Fruit fly (Drosophila melanogaster) whole organism, embryonic: ENCODE measurements around the gene CLS.

Source experiments
- B-H2 ChIP-seq: fragments of 200-800 bp; sonication (Bioruptor generic); optimal IDR thresholded peaks from 2 replicates; lab custom pipeline; 2018; ENCODE audit warnings: missing biosample characterization, mild to moderate bottlenecking, missing genetic modification characterization
- CG12236 ChIP-seq: fragments of 200-800 bp; sonication (Bioruptor generic); optimal IDR thresholded peaks from 2 replicates; lab custom pipeline; 2016; ENCODE audit warnings: missing biosample characterization, missing genetic modification characterization
- CG13624 ChIP-seq: fragments of 200-800 bp; sonication (Bioruptor generic); optimal IDR thresholded peaks from 2 replicates; lab custom pipeline; 2016; ENCODE audit warnings: missing biosample characterization, missing genetic modification characterization
- CG15514 ChIP-seq: fragments of 200-800 bp; sonication (Bioruptor generic); optimal IDR thresholded peaks from 3 replicates; lab custom pipeline; 2017; ENCODE audit warnings: missing biosample characterization, missing genetic modification characterization, mild to moderate bottlenecking, moderate library complexity, missing genetic modification reagents
- CG1603 ChIP-seq: fragments of 200-800 bp; sonication (Bioruptor generic); optimal IDR thresholded peaks from 2 replicates; lab custom pipeline; 2019; ENCODE audit warnings: missing biosample characterization, mild to moderate bottlenecking, missing genetic modification characterization, moderate library complexity
- CG17568 ChIP-seq: fragments of 200-800 bp; sonication (Bioruptor generic); optimal IDR thresholded peaks from 2 replicates; lab custom pipeline; 2018; ENCODE audit warnings: missing biosample characterization, mild to moderate bottlenecking, missing genetic modification characterization, moderate library complexity
- CG17912 ChIP-seq: fragments of 200-800 bp; sonication (Bioruptor generic); optimal IDR thresholded peaks from 2 replicates; lab custom pipeline; 2018; ENCODE audit warnings: missing biosample characterization, mild to moderate bottlenecking, missing genetic modification characterization
- CG18619 ChIP-seq: fragments of 200-800 bp; sonication (Bioruptor generic); optimal IDR thresholded peaks from 3 replicates; lab custom pipeline; 2017; ENCODE audit warnings: missing biosample characterization, mild to moderate bottlenecking, missing genetic modification characterization
- CG34224 ChIP-seq: fragments of 200-800 bp; sonication (Bioruptor generic); IDR thresholded peaks from 3 replicates; pipeline ENCODE4 v1.3.6; 2022; ENCODE audit warnings: missing biosample characterization, missing genetic modification characterization; ENCODE audit not compliant: partially characterized antibody
- CG3838 ChIP-seq: fragments of 200-800 bp; sonication (Bioruptor generic); optimal IDR thresholded peaks from 3 replicates; lab custom pipeline; 2016; ENCODE audit warnings: missing biosample characterization, missing genetic modification characterization
- CG5245 ChIP-seq: fragments of 200-800 bp; sonication (Bioruptor generic); optimal IDR thresholded peaks from 3 replicates; lab custom pipeline; 2016; ENCODE audit warnings: missing biosample characterization, missing genetic modification characterization
- CG5953 ChIP-seq: fragments of 200-800 bp; sonication (Bioruptor generic); IDR thresholded peaks from 2 replicates; pipeline ENCODE4 v1.3.6; 2022; ENCODE audit warnings: missing biosample characterization, missing genetic modification characterization
- CG7271 ChIP-seq: fragments of 200-800 bp; sonication (Bioruptor generic); optimal IDR thresholded peaks from 2 replicates; lab custom pipeline; 2018; ENCODE audit warnings: missing biosample characterization, mild to moderate bottlenecking, missing genetic modification characterization, moderate library complexity
- CG7357 ChIP-seq: fragments of 200-800 bp; sonication (Bioruptor generic); IDR thresholded peaks from 3 replicates; pipeline ENCODE4 v1.3.6; 2022; ENCODE audit warnings: missing biosample characterization, missing genetic modification characterization
- CG7745 ChIP-seq: fragments of 200-800 bp; sonication (Bioruptor generic); optimal IDR thresholded peaks from 2 replicates; lab custom pipeline; 2018; ENCODE audit warnings: missing biosample characterization, mild to moderate bottlenecking, missing genetic modification characterization, moderate library complexity
- CG8281 ChIP-seq: fragments of 200-800 bp; sonication (Bioruptor generic); optimal IDR thresholded peaks from 2 replicates; lab custom pipeline; 2018; ENCODE audit warnings: missing biosample characterization, mild to moderate bottlenecking, missing genetic modification characterization, moderate library complexity
- CG8290 ChIP-seq, 3 experiments: fragments of 200-800 bp; sonication (Bioruptor generic); optimal IDR thresholded peaks; 2 replicates each; lab custom pipeline; 2016 to 2019; ENCODE audit warnings: missing biosample characterization in 3 of 3, missing genetic modification characterization in 3 of 3, mild to moderate bottlenecking in 2 of 3, moderate library complexity in 1 of 3
- CG9609 ChIP-seq: fragments of 200-800 bp; sonication (Bioruptor generic); optimal IDR thresholded peaks from 3 replicates; lab custom pipeline; 2016; ENCODE audit warnings: missing biosample characterization, missing genetic modification characterization
- D19A ChIP-seq: fragments of 200-800 bp; optimal IDR thresholded peaks from 3 replicates; lab custom pipeline; 2019; ENCODE audit warnings: missing biosample characterization, mild to moderate bottlenecking, missing genetic modification characterization, moderate library complexity
- Dip3 ChIP-seq: fragments of 200-800 bp; sonication (Bioruptor generic); optimal IDR thresholded peaks from 3 replicates; lab custom pipeline; 2016; ENCODE audit warnings: missing biosample characterization, missing genetic modification characterization
- Dp ChIP-seq: fragments of 200-800 bp; sonication (Bioruptor generic); optimal IDR thresholded peaks from 2 replicates; lab custom pipeline; 2018; ENCODE audit warnings: missing biosample characterization, mild to moderate bottlenecking, missing genetic modification characterization, moderate library complexity
- Elba2 ChIP-seq: fragments of 200-800 bp; sonication (Bioruptor generic); optimal IDR thresholded peaks from 3 replicates; lab custom pipeline; 2016; ENCODE audit warnings: missing biosample characterization, missing genetic modification characterization
- Fer1 ChIP-seq: fragments of 200-800 bp; sonication (Bioruptor generic); optimal IDR thresholded peaks from 2 replicates; lab custom pipeline; 2017; ENCODE audit warnings: missing biosample characterization, mild to moderate bottlenecking, missing genetic modification characterization
- Fer2 ChIP-seq: fragments of 200-800 bp; sonication (Bioruptor generic); optimal IDR thresholded peaks from 2 replicates; lab custom pipeline; 2018; ENCODE audit warnings: missing biosample characterization, mild to moderate bottlenecking, missing genetic modification characterization, moderate library complexity
- HLH3B ChIP-seq: fragments of 200-800 bp; sonication (Bioruptor generic); IDR thresholded peaks from 2 replicates; pipeline ENCODE4 v1.3.6; 2022; ENCODE audit warnings: missing biosample characterization, missing genetic modification characterization
- Nf-YC ChIP-seq: fragments of 200-800 bp; optimal IDR thresholded peaks from 3 replicates; lab custom pipeline; 2019; ENCODE audit warnings: missing biosample characterization, mild to moderate bottlenecking, missing genetic modification characterization, moderate library complexity
- Ptx1 ChIP-seq: fragments of 200-800 bp; sonication (Bioruptor generic); IDR thresholded peaks from 2 replicates; pipeline ENCODE4 v1.3.6; 2022; ENCODE audit warnings: missing biosample characterization, missing genetic modification characterization
- Vsx1 ChIP-seq: fragments of 200-800 bp; sonication (Bioruptor generic); optimal IDR thresholded peaks from 2 replicates; lab custom pipeline; 2017; ENCODE audit warnings: missing biosample characterization, mild to moderate bottlenecking, missing genetic modification characterization, missing genetic modification reagents
- ap ChIP-seq: fragments of 200-800 bp; sonication (Bioruptor generic); IDR thresholded peaks from 2 replicates; pipeline ENCODE4 v1.3.6; 2022; ENCODE audit warnings: missing biosample characterization, missing genetic modification characterization
- corto ChIP-seq: fragments of 200-800 bp; sonication (Bioruptor generic); optimal IDR thresholded peaks from 2 replicates; lab custom pipeline; 2016; ENCODE audit warnings: missing biosample characterization, mild to moderate bottlenecking, missing genetic modification characterization, moderate library complexity
- crol ChIP-seq: fragments of 200-800 bp; sonication (Bioruptor generic); IDR thresholded peaks from 2 replicates; pipeline ENCODE4 v1.3.6; 2022; ENCODE audit warnings: missing biosample characterization, missing genetic modification characterization
- dimm ChIP-seq: fragments of 200-800 bp; sonication (Bioruptor generic); IDR thresholded peaks from 2 replicates; pipeline ENCODE4 v1.3.6; 2022; ENCODE audit warnings: missing biosample characterization, missing genetic modification characterization
- dysf ChIP-seq: fragments of 200-800 bp; sonication (Bioruptor generic); IDR thresholded peaks from 3 replicates; pipeline ENCODE4 v1.3.6; 2022; ENCODE audit warnings: missing biosample characterization, missing genetic modification characterization
- gem ChIP-seq: fragments of 200-800 bp; sonication (Bioruptor generic); optimal IDR thresholded peaks from 2 replicates; lab custom pipeline; 2019; ENCODE audit warnings: missing biosample characterization, mild to moderate bottlenecking, missing genetic modification characterization, moderate library complexity
- hbn ChIP-seq: fragments of 200-800 bp; sonication (Bioruptor generic); IDR thresholded peaks from 2 replicates; pipeline ENCODE4 v1.3.6; 2022; ENCODE audit warnings: missing biosample characterization, missing genetic modification characterization; ENCODE audit not compliant: partially characterized antibody
- inv ChIP-seq: fragments of 200-800 bp; sonication (Bioruptor generic); IDR thresholded peaks from 2 replicates; pipeline ENCODE4 v1.3.6; 2022; ENCODE audit warnings: missing biosample characterization, missing genetic modification characterization; ENCODE audit not compliant: partially characterized antibody
- pho ChIP-seq: fragments of 200-800 bp; sonication (Bioruptor generic); optimal IDR thresholded peaks from 2 replicates; lab custom pipeline; 2016; ENCODE audit warnings: missing biosample characterization, missing genetic modification characterization
- phol ChIP-seq: fragments of 200-800 bp; sonication (Bioruptor generic); optimal IDR thresholded peaks from 3 replicates; lab custom pipeline; 2018; ENCODE audit warnings: missing biosample characterization, mild to moderate bottlenecking, missing genetic modification characterization, moderate library complexity
- prd ChIP-seq, 3 experiments: fragments of >200 bp in 2 of 3; fragments of 200-800 bp in 1 of 3; sonication (Bioruptor generic) in 1 of 3; optimal IDR thresholded peaks in 2 of 3; IDR thresholded peaks in 1 of 3; 2 replicates in 2 of 3; 3 replicates in 1 of 3; pipeline versions ENCODE4 v1.3.6 to Lab custom; 2017 to 2022; ENCODE audit warnings: missing biosample characterization in 1 of 3, missing genetic modification characterization in 1 of 3
- repo ChIP-seq: fragments of 200-800 bp; sonication (Bioruptor generic); optimal IDR thresholded peaks from 2 replicates; lab custom pipeline; 2016; ENCODE audit warnings: missing biosample characterization, missing genetic modification characterization
- rib ChIP-seq: fragments of 200-800 bp; sonication (Bioruptor generic); IDR thresholded peaks from 2 replicates; pipeline ENCODE4 v1.3.6; 2022; ENCODE audit warnings: missing biosample characterization, missing genetic modification characterization
- sc ChIP-seq, 3 experiments: fragments of >200 bp in 2 of 3; fragments of 200-800 bp in 1 of 3; sonication (Bioruptor generic) in 1 of 3; optimal IDR thresholded peaks; 2 replicates in 2 of 3; 3 replicates in 1 of 3; lab custom pipeline; 2017; ENCODE audit warnings: mild to moderate bottlenecking in 1 of 3, missing biosample characterization in 1 of 3, missing genetic modification characterization in 1 of 3, missing genetic modification reagents in 1 of 3
- sens-2 ChIP-seq: fragments of 200-800 bp; sonication (Bioruptor generic); IDR thresholded peaks from 2 replicates; pipeline ENCODE4 v1.3.6; 2022; ENCODE audit warnings: missing biosample characterization, missing genetic modification characterization
- sr ChIP-seq: fragments of 200-800 bp; sonication (Bioruptor generic); IDR thresholded peaks from 3 replicates; pipeline ENCODE4 v1.3.6; 2022; ENCODE audit warnings: missing biosample characterization, missing genetic modification characterization
- stc ChIP-seq: fragments of 200-800 bp; sonication (Bioruptor generic); IDR thresholded peaks from 2 replicates; pipeline ENCODE4 v1.3.6; 2022; ENCODE audit warnings: missing biosample characterization, missing genetic modification characterization
- sug ChIP-seq: fragments of 200-800 bp; optimal IDR thresholded peaks from 2 replicates; lab custom pipeline; 2019; ENCODE audit warnings: missing biosample characterization, mild to moderate bottlenecking, missing genetic modification characterization, moderate library complexity
- tx ChIP-seq: fragments of 200-800 bp; sonication (Bioruptor generic); optimal IDR thresholded peaks from 2 replicates; lab custom pipeline; 2016; ENCODE audit warnings: missing biosample characterization, missing genetic modification characterization
- vvl ChIP-seq: fragments of 200-800 bp; sonication (Bioruptor generic); IDR thresholded peaks from 2 replicates; pipeline ENCODE4 v1.3.6; 2022; ENCODE audit warnings: missing biosample characterization, missing genetic modification characterization

The CLS gene

dm6 chr3R:25647577-25648257, 39.5 kb downstream of the CLS start (continued):
- peak; percentile 55 for TF ChIP-seq CG34224 (GFP tag; lab: Robert Waterston, UW)
- peak; percentile 55; the same call in 1 of the 2 replicates for TF ChIP-seq hbn (GFP tag; lab: Robert Waterston, UW)
- TF ChIP-seq CG7745 (tag; lab: Kevin White, UChicago), result no peak
- no peak for TF ChIP-seq CG17912 (GFP tag; lab: Kevin White, UChicago)
- no peak for TF ChIP-seq CG8281 (tag; lab: Kevin White, UChicago)
- no peak for TF ChIP-seq sens-2
- no peak for TF ChIP-seq ap
- peak; percentile 71 for TF ChIP-seq CG1603 (tag; lab: Kevin White, UChicago)
- TF ChIP-seq CG18619 (GFP tag; lab: Kevin White, UChicago), result no peak
- TF ChIP-seq CG7357 (GFP tag; lab: Robert Waterston, UW), result no peak
- TF ChIP-seq gem (tag; lab: Kevin White, UChicago), result peak; percentile 4
- TF ChIP-seq dysf (GFP tag; lab: Robert Waterston, UW), result no peak
- TF ChIP-seq Fer1 (GFP tag; lab: Kevin White, UChicago), result no peak
- TF ChIP-seq phol (tag; lab: Kevin White, UChicago), result peak; percentile 17
- TF ChIP-seq pho (GFP tag; lab: Kevin White, UChicago), result no peak
- no peak for TF ChIP-seq prd (optimal IDR thresholded peaks at IDR 0.05; lab: Kevin White, UChicago)
- TF ChIP-seq prd (GFP tag; IDR thresholded peaks at IDR 0.05; lab: Robert Waterston, UW), result no peak
- 0 out of 2 replicates have a peak, but pooled peaks have one; percentile 57 for TF ChIP-seq vvl (GFP tag; lab: Robert Waterston, UW)
- no peak for TF ChIP-seq CG3838 (GFP tag; lab: Kevin White, UChicago)
- TF ChIP-seq Dip3 (GFP tag; lab: Kevin White, UChicago), result no peak
- TF ChIP-seq crol (GFP tag; lab: Robert Waterston, UW), result no peak
- TF ChIP-seq Ptx1 (GFP tag; lab: Robert Waterston, UW), result no peak
- TF ChIP-seq Elba2 (GFP tag; lab: Kevin White, UChicago), result no peak
- 0 out of 2 replicates have a peak, but pooled peaks have one; percentile 31 for TF ChIP-seq CG5953 (GFP tag; lab: Robert Waterston, UW)
- TF ChIP-seq repo (GFP tag; lab: Kevin White, UChicago), result no peak
- no peak for TF ChIP-seq Nf-YC (tag; lab: Kevin White, UChicago)
- peak; percentile 34 for TF ChIP-seq CG13624
- TF ChIP-seq CG17568, result no peak
- peak; percentile 97 for TF ChIP-seq sr (GFP tag; lab: Robert Waterston, UW)
- no peak for TF ChIP-seq CG12236 (GFP tag; lab: Kevin White, UChicago)
- peak; percentile 2 for TF ChIP-seq sug (tag; lab: Kevin White, UChicago)
- peak; percentile 4 for TF ChIP-seq Dp
- no peak for TF ChIP-seq corto (GFP tag; lab: Kevin White, UChicago)
- TF ChIP-seq CG7271 (tag; lab: Kevin White, UChicago), result no peak
- TF ChIP-seq sc (optimal IDR thresholded peaks at IDR 0.05; lab: Kevin White, UChicago), result no peak
- TF ChIP-seq sc (GFP tag; optimal IDR thresholded peaks at IDR 0.05; lab: Kevin White, UChicago), result no peak
- TF ChIP-seq tx, result no peak
- TF ChIP-seq D19A (tag; lab: Kevin White, UChicago), result no peak
- TF ChIP-seq rib (GFP tag; lab: Robert Waterston, UW), result no peak
- no peak for TF ChIP-seq CG5245 (GFP tag; lab: Kevin White, UChicago)
- TF ChIP-seq Vsx1 (GFP tag; lab: Kevin White, UChicago), result no peak
- no peak for TF ChIP-seq CG15514 (GFP tag; lab: Kevin White, UChicago)
- no peak for TF ChIP-seq B-H2 (GFP tag; lab: Kevin White, UChicago)
- peak; percentile 38; the same call in 1 of the 2 replicates for TF ChIP-seq inv (GFP tag; lab: Robert Waterston, UW)
- no peak for TF ChIP-seq dimm (GFP tag; lab: Robert Waterston, UW)
- TF ChIP-seq CG8290 (GFP tag; optimal IDR thresholded peaks at IDR 0.05; lab: Kevin White, UChicago), result peak; percentile 97
- peak; percentile 65 to 98 for TF ChIP-seq CG8290 (tag; optimal IDR thresholded peaks at IDR 0.05; lab: Kevin White, UChicago)
- no peak for TF ChIP-seq stc
- peak; percentile 46; the same call in 1 of the 2 replicates for TF ChIP-seq HLH3B (GFP tag; lab: Robert Waterston, UW)
- no peak for TF ChIP-seq Fer2 (tag; lab: Kevin White, UChicago)
- TF ChIP-seq CG9609 (GFP tag; lab: Kevin White, UChicago), result no peak
